Worm (Caenorhabditis elegans) whole organism, young adult: Measurements from ENCODE around the gene dgk-1.

ENCODE experiments used
- F49E8.2 ChIP-seq: sonication (generic microtip); optimal IDR thresholded peaks from 3 replicates; lab custom pipeline; 2017; ENCODE audit warnings: missing genetic modification characterization, mild to moderate bottlenecking, missing compliant biosample characterization, antibody characterized with exemption, moderate library complexity; ENCODE audit not compliant: insufficient read depth
- attf-3 ChIP-seq: fragments of 200-800 bp; sonication (Bioruptor generic); conservative IDR thresholded peaks from 2 replicates; pipeline ENCODE4 v1.3.6; 2022; ENCODE audit warnings: missing genetic modification reagents, missing genetic modification characterization, missing compliant biosample characterization
- attf-6 ChIP-seq: fragments of 200-800 bp; sonication (Bioruptor generic); IDR thresholded peaks from 2 replicates; pipeline ENCODE4 v1.3.6; 2022; ENCODE audit warnings: missing genetic modification reagents, missing genetic modification characterization, missing compliant biosample characterization
- egrh-3 ChIP-seq: fragments of 200-800 bp; sonication (Bioruptor generic); IDR thresholded peaks from 2 replicates; pipeline ENCODE4 v1.3.6; 2022; ENCODE audit warnings: missing genetic modification reagents, missing genetic modification characterization, missing compliant biosample characterization
- nfya-2 ChIP-seq: fragments of 200-800 bp; sonication (Bioruptor generic); IDR thresholded peaks from 2 replicates; pipeline ENCODE4 v1.3.6; 2022; ENCODE audit warnings: missing genetic modification reagents, missing genetic modification characterization, missing compliant biosample characterization
- nhr-80 ChIP-seq: sonication (generic microtip); optimal IDR thresholded peaks from 2 replicates; lab custom pipeline; 2016; ENCODE audit warnings: missing genetic modification characterization, missing compliant biosample characterization
- pha-4 ChIP-seq: fragments of 150-350 bp; sonication (generic microtip); optimal IDR thresholded peaks from 2 replicates; lab custom pipeline; 2014; ENCODE audit warnings: missing biosample characterization, missing genetic modification reagents, missing genetic modification characterization
- ztf-25 ChIP-seq: fragments of 200-800 bp; sonication (Bioruptor generic); IDR thresholded peaks from 2 replicates; pipeline ENCODE4 v1.3.6; 2022; ENCODE audit warnings: missing genetic modification reagents, missing genetic modification characterization, missing compliant biosample characterization

DNA sequence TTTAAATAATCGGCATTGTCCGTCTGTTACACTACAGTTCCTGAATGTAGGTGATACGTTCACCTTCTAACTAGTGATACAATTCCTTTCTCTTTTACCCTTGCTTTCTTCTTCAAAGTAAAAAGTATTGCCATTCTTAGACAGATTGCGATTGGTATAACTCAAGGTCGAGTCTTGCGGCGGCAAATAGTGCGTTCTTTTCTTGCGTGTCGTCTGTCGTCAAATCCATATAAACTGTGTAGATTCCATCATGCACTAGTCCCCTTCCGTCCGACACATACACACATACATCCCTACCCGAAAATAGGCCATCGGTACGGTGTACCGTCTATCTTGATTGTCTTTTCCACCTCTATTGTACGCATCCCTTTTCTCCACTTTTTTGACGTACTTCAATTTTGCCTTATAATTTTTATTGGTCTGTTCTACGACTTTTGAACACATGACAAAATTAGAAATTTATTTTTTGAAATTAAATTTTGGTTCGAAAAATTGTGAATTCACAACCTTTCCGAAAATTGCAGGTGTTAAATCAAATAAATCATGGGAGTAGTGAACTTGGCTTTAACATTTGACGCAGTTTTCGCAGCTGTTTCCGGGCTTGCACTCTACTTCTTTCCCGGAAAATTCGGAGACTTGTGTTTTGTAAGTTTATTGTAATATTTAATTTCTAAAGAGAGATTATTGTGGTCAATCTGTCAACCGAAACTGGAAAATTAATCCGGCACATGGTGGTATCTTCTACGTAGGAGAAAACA is 10.8 kb downstream of the dgk-1 start, which contains the start of gene C44C1.1:
- TF ChIP-seq nfya-2 (GFP tag; lab: Robert Waterston, UW): no peak
- no peak for TF ChIP-seq ztf-25 (GFP tag; lab: Robert Waterston, UW)
- no peak for TF ChIP-seq egrh-3 (GFP tag; lab: Robert Waterston, UW)
- no peak for TF ChIP-seq pha-4 (tag; lab: Kevin White, UChicago)
- no peak for TF ChIP-seq nhr-80 (tag; lab: Kevin White, UChicago)
- no peak for TF ChIP-seq attf-3
- no peak for TF ChIP-seq attf-6
- no peak for TF ChIP-seq F49E8.2 (tag; lab: Kevin White, UChicago)
